Fruit fly (Drosophila melanogaster): Measurements from ENCODE around the gene CG8745.

CG8745 gene

dm6 chr3L:13903186-13904020 is 36.7 kb upstream of the CG8745 start, which contains the start of gene dysc (continued):
- TF ChIP-seq Dek (tag; optimal IDR thresholded peaks at IDR 0.05) (peak; percentile 52), gro (GFP tag; optimal IDR thresholded peaks at IDR 0.05) (no peak), CG1792 (GFP tag; optimal IDR thresholded peaks at IDR 0.05) (no peak), CoRest (tag; optimal IDR thresholded peaks at IDR 0.05) (peak; percentile 56), CG9876 (GFP tag; optimal IDR thresholded peaks at IDR 0.05) (no peak), Nf-YA (GFP tag; IDR thresholded peaks at IDR 0.05) (no peak), CG4707 (GFP tag; optimal IDR thresholded peaks at IDR 0.05) (no peak), CG11456 (GFP tag; IDR thresholded peaks at IDR 0.05) (no peak), Ets97D (GFP tag; optimal IDR thresholded peaks at IDR 0.05) (no peak), stc (GFP tag; IDR thresholded peaks at IDR 0.05) (no peak), z (GFP tag; IDR thresholded peaks at IDR 0.05) (peak; percentile 81; the same call in 2 of the 3 replicates), Elba2 (GFP tag; optimal IDR thresholded peaks at IDR 0.05) (no peak), Sry-δ (GFP tag; optimal IDR thresholded peaks at IDR 0.05) (no peak), nau (GFP tag; optimal IDR thresholded peaks at IDR 0.05) (no peak), bigmax (GFP tag; optimal IDR thresholded peaks at IDR 0.05) (no peak), CG1602 (GFP tag; optimal IDR thresholded peaks at IDR 0.05) (no peak), CG3065 (GFP tag; optimal IDR thresholded peaks at IDR 0.05) (no peak), CG8924 (tag; optimal IDR thresholded peaks at IDR 0.05) (peak; percentile 53), Sox102F (GFP tag; optimal IDR thresholded peaks at IDR 0.05) (peak; percentile 44), Xbp1 (GFP tag; optimal IDR thresholded peaks at IDR 0.05) (no peak), emc (GFP tag; optimal IDR thresholded peaks at IDR 0.05) (no peak), CG7556 (GFP tag; optimal IDR thresholded peaks at IDR 0.05) (peak; percentile 65), CG34422 (GFP tag; IDR thresholded peaks at IDR 0.05) (no peak), Taf1 (GFP tag; IDR thresholded peaks at IDR 0.05) (no peak), CG17186 (GFP tag; optimal IDR thresholded peaks at IDR 0.05) (no peak), CG12942 (GFP tag; optimal IDR thresholded peaks at IDR 0.05) (no peak), H2.0 (GFP tag; IDR thresholded peaks at IDR 0.05) (no peak), CG15073 (GFP tag; optimal IDR thresholded peaks at IDR 0.05) (no peak), Dp (GFP tag; optimal IDR thresholded peaks at IDR 0.05) (no peak), CG12744 (GFP tag; optimal IDR thresholded peaks at IDR 0.05) (no peak), CG12219 (GFP tag; optimal IDR thresholded peaks at IDR 0.05) (no peak), Scr (GFP tag; IDR thresholded peaks at IDR 0.05; ENCODE audit: partially characterized antibody) (no peak), CG7372 (GFP tag; IDR thresholded peaks at IDR 0.05) (no peak), CG1233 (GFP tag; optimal IDR thresholded peaks at IDR 0.05) (no peak), zfh1 (GFP tag; IDR thresholded peaks at IDR 0.05) (no peak), HLH4C (GFP tag; IDR thresholded peaks at IDR 0.05; ENCODE audit: partially characterized antibody) (no peak), CG10543 (GFP tag; optimal IDR thresholded peaks at IDR 0.05) (peak; percentile 40), CG34376 (GFP tag; optimal IDR thresholded peaks at IDR 0.05) (no peak), CG32532 (GFP tag; IDR thresholded peaks at IDR 0.05) (no peak), usp (GFP tag; optimal IDR thresholded peaks at IDR 0.05) (no peak), chif (GFP tag; optimal IDR thresholded peaks at IDR 0.05) (no peak), ara (GFP tag; IDR thresholded peaks at IDR 0.05) (no peak), ash1 (GFP tag; optimal IDR thresholded peaks at IDR 0.05) (no peak), Hr39 (optimal IDR thresholded peaks at IDR 0.05) (no peak), bsh (GFP tag; optimal IDR thresholded peaks at IDR 0.05) (no peak), Hmr (GFP tag; optimal IDR thresholded peaks at IDR 0.05) (peak; percentile 69), CG14441 (GFP tag; IDR thresholded peaks at IDR 0.05) (no peak), da (GFP tag; optimal IDR thresholded peaks at IDR 0.05) (no peak), bcd (GFP tag; optimal IDR thresholded peaks at IDR 0.05) (peak; percentile 33), CG10654 (GFP tag; optimal IDR thresholded peaks at IDR 0.05) (no peak), CG42726 (GFP tag; IDR thresholded peaks at IDR 0.05; ENCODE audit: partially characterized antibody) (no peak)

All from whole organism, embryonic.